Fruit fly (Drosophila melanogaster) whole organism, embryonic: ENCODE results near the gene CG15894.

ENCODE experiments used
- Adf1 ChIP-seq: fragments of 200-800 bp; sonication (Bioruptor generic); IDR thresholded peaks from 2 replicates; pipeline ENCODE4 v1.3.6; 2022; ENCODE audit warnings: missing biosample characterization, missing genetic modification characterization
- C15 ChIP-seq: fragments of 200-800 bp; sonication (Bioruptor generic); IDR thresholded peaks from 3 replicates; pipeline ENCODE4 v1.3.6; 2022; ENCODE audit warnings: missing biosample characterization, missing genetic modification characterization
- CG10209 ChIP-seq: fragments of 200-800 bp; sonication (Bioruptor generic); optimal IDR thresholded peaks from 3 replicates; lab custom pipeline; 2017; ENCODE audit warnings: missing biosample characterization, mild to moderate bottlenecking, missing genetic modification characterization, missing genetic modification reagents
- CG11504 ChIP-seq: fragments of 200-800 bp; sonication (Bioruptor generic); optimal IDR thresholded peaks from 3 replicates; lab custom pipeline; 2019; ENCODE audit warnings: missing biosample characterization, mild to moderate bottlenecking, missing genetic modification characterization, moderate library complexity
- CG11560 ChIP-seq: fragments of 200-800 bp; sonication (Bioruptor generic); IDR thresholded peaks from 3 replicates; pipeline ENCODE4 v1.3.6; 2022; ENCODE audit warnings: missing biosample characterization, missing genetic modification characterization
- CG14667 ChIP-seq: fragments of 200-800 bp; sonication (Bioruptor generic); IDR thresholded peaks from 2 replicates; pipeline ENCODE4 v1.3.6; 2022; ENCODE audit warnings: missing biosample characterization, missing genetic modification characterization
- CG15479 ChIP-seq: fragments of 200-800 bp; sonication (Bioruptor generic); optimal IDR thresholded peaks from 3 replicates; lab custom pipeline; 2019; ENCODE audit warnings: missing biosample characterization, mild to moderate bottlenecking, missing genetic modification characterization, moderate library complexity
- CG16815 ChIP-seq: fragments of 200-800 bp; sonication (Bioruptor generic); optimal IDR thresholded peaks from 3 replicates; lab custom pipeline; 2017; ENCODE audit warnings: missing biosample characterization, mild to moderate bottlenecking, missing genetic modification characterization
- CG17912 ChIP-seq: fragments of 200-800 bp; sonication (Bioruptor generic); optimal IDR thresholded peaks from 2 replicates; lab custom pipeline; 2018; ENCODE audit warnings: missing biosample characterization, mild to moderate bottlenecking, missing genetic modification characterization
- CG31224 ChIP-seq: fragments of 200-800 bp; sonication (Bioruptor generic); IDR thresholded peaks from 2 replicates; pipeline ENCODE4 v1.3.6; 2022; ENCODE audit warnings: missing biosample characterization, missing genetic modification characterization
- CG3407 ChIP-seq: fragments of 200-800 bp; sonication (Bioruptor generic); optimal IDR thresholded peaks from 2 replicates; lab custom pipeline; 2018; ENCODE audit warnings: missing biosample characterization, mild to moderate bottlenecking, missing genetic modification characterization
- CG4404 ChIP-seq: fragments of 200-800 bp; sonication (Bioruptor generic); IDR thresholded peaks from 2 replicates; pipeline ENCODE4 v1.3.6; 2022; ENCODE audit warnings: missing biosample characterization, missing genetic modification characterization
- CG6689 ChIP-seq: fragments of 200-800 bp; sonication (Bioruptor generic); IDR thresholded peaks from 2 replicates; pipeline ENCODE4 v1.3.6; 2022; ENCODE audit warnings: missing biosample characterization, missing genetic modification characterization
- CG7928 ChIP-seq: fragments of 200-800 bp; sonication (Bioruptor generic); optimal IDR thresholded peaks from 2 replicates; lab custom pipeline; 2017; ENCODE audit warnings: missing biosample characterization, mild to moderate bottlenecking, missing genetic modification characterization
- CG8290 ChIP-seq, 3 experiments: fragments of 200-800 bp; sonication (Bioruptor generic); optimal IDR thresholded peaks; 2 replicates each; lab custom pipeline; 2016 to 2019; ENCODE audit warnings: missing biosample characterization in 3 of 3, missing genetic modification characterization in 3 of 3, mild to moderate bottlenecking in 2 of 3, moderate library complexity in 1 of 3
- CG9609 ChIP-seq: fragments of 200-800 bp; sonication (Bioruptor generic); optimal IDR thresholded peaks from 3 replicates; lab custom pipeline; 2016; ENCODE audit warnings: missing biosample characterization, missing genetic modification characterization
- CTCF ChIP-seq: fragments of 200-800 bp; sonication (Bioruptor generic); optimal IDR thresholded peaks from 2 replicates; lab custom pipeline; 2017; ENCODE audit warnings: missing biosample characterization, mild to moderate bottlenecking, missing genetic modification characterization, moderate library complexity
- Chrac-16 ChIP-seq: fragments of 200-800 bp; sonication (Bioruptor generic); optimal IDR thresholded peaks from 3 replicates; lab custom pipeline; 2016; ENCODE audit warnings: missing biosample characterization, missing genetic modification characterization
- Deaf1 ChIP-seq: fragments of 200-800 bp; optimal IDR thresholded peaks from 3 replicates; lab custom pipeline; 2019; ENCODE audit warnings: missing biosample characterization, mild to moderate bottlenecking, missing genetic modification characterization, moderate library complexity
- Gsc ChIP-seq: fragments of 200-800 bp; sonication (Bioruptor generic); IDR thresholded peaks from 2 replicates; pipeline ENCODE4 v1.3.6; 2022; ENCODE audit warnings: missing biosample characterization, missing genetic modification characterization
- Hmr ChIP-seq: fragments of 200-800 bp; sonication (Bioruptor generic); optimal IDR thresholded peaks from 3 replicates; lab custom pipeline; 2017; ENCODE audit warnings: mild to moderate bottlenecking, missing biosample characterization, missing genetic modification reagents, missing genetic modification characterization
- MBD-R2 ChIP-seq: fragments of 200-800 bp; sonication (Bioruptor generic); IDR thresholded peaks from 2 replicates; pipeline ENCODE4 v1.3.6; 2022; ENCODE audit warnings: missing biosample characterization, missing genetic modification characterization
- Nf-YB ChIP-seq: fragments of 200-800 bp; sonication (Bioruptor generic); optimal IDR thresholded peaks from 3 replicates; lab custom pipeline; 2019; ENCODE audit warnings: missing biosample characterization, mild to moderate bottlenecking, missing genetic modification characterization, moderate library complexity
- Oli ChIP-seq: fragments of 200-800 bp; sonication (Bioruptor generic); optimal IDR thresholded peaks from 2 replicates; lab custom pipeline; 2018; ENCODE audit warnings: missing biosample characterization, mild to moderate bottlenecking, missing genetic modification characterization, moderate library complexity
- Pdp1 ChIP-seq, 2 experiments: fragments of 200-800 bp; sonication (Bioruptor generic); optimal IDR thresholded peaks; 3 replicates each; lab custom pipeline; 2016; ENCODE audit warnings: missing biosample characterization in 2 of 2, missing genetic modification characterization in 2 of 2, mild to moderate bottlenecking in 1 of 2, moderate library complexity in 1 of 2
- Sry-δ ChIP-seq: fragments of 200-800 bp; sonication (Bioruptor generic); optimal IDR thresholded peaks from 2 replicates; lab custom pipeline; 2016; ENCODE audit warnings: missing biosample characterization, missing genetic modification characterization
- Trl ChIP-seq, 3 experiments: fragments of >200 bp in 2 of 3; fragments of 200-800 bp in 1 of 3; sonication (Bioruptor generic) in 1 of 3; optimal IDR thresholded peaks; 2 replicates in 1 of 3; 3 replicates in 2 of 3; lab custom pipeline; 2016 to 2017; ENCODE audit warnings: missing biosample characterization in 1 of 3, missing genetic modification characterization in 1 of 3
- bowl ChIP-seq: fragments of 200-800 bp; sonication (Bioruptor generic); IDR thresholded peaks from 2 replicates; pipeline ENCODE4 v1.3.6; 2022; ENCODE audit warnings: missing biosample characterization, missing genetic modification characterization
- caup ChIP-seq: fragments of 200-800 bp; sonication (Bioruptor generic); optimal IDR thresholded peaks from 3 replicates; lab custom pipeline; 2017; ENCODE audit warnings: missing biosample characterization, mild to moderate bottlenecking, missing genetic modification characterization, moderate library complexity; ENCODE audit not compliant: severe bottlenecking
- crp ChIP-seq, 2 experiments: fragments of 200-800 bp; sonication (Bioruptor generic); optimal IDR thresholded peaks; 2 replicates in 1 of 2; 3 replicates in 1 of 2; lab custom pipeline; 2017; ENCODE audit warnings: missing biosample characterization in 2 of 2, missing genetic modification characterization in 2 of 2, mild to moderate bottlenecking in 1 of 2, moderate library complexity in 1 of 2
- dimm ChIP-seq: fragments of 200-800 bp; sonication (Bioruptor generic); IDR thresholded peaks from 2 replicates; pipeline ENCODE4 v1.3.6; 2022; ENCODE audit warnings: missing biosample characterization, missing genetic modification characterization
- disco-r ChIP-seq: fragments of 200-800 bp; sonication (Bioruptor generic); optimal IDR thresholded peaks from 2 replicates; lab custom pipeline; 2016; ENCODE audit warnings: missing biosample characterization, missing genetic modification characterization
- fd64A ChIP-seq: fragments of 200-800 bp; sonication (Bioruptor generic); optimal IDR thresholded peaks from 3 replicates; lab custom pipeline; 2018; ENCODE audit warnings: missing biosample characterization, mild to moderate bottlenecking, missing genetic modification characterization
- grau ChIP-seq: fragments of 200-800 bp; optimal IDR thresholded peaks from 3 replicates; lab custom pipeline; 2019; ENCODE audit warnings: missing biosample characterization, mild to moderate bottlenecking, missing genetic modification characterization, moderate library complexity
- ham ChIP-seq: fragments of 200-800 bp; sonication (Bioruptor generic); IDR thresholded peaks from 2 replicates; pipeline ENCODE4 v1.3.6; 2022; ENCODE audit warnings: missing biosample characterization, missing genetic modification characterization
- her ChIP-seq: fragments of 200-800 bp; sonication (Bioruptor generic); optimal IDR thresholded peaks from 2 replicates; lab custom pipeline; 2016; ENCODE audit warnings: missing biosample characterization, missing genetic modification characterization
- knrl ChIP-seq: fragments of 200-800 bp; sonication (Bioruptor generic); IDR thresholded peaks from 3 replicates; pipeline ENCODE4 v1.3.6; 2022; ENCODE audit warnings: missing biosample characterization, missing genetic modification characterization; ENCODE audit not compliant: partially characterized antibody
- lab ChIP-seq: fragments of 200-800 bp; sonication (Bioruptor generic); optimal IDR thresholded peaks from 3 replicates; lab custom pipeline; 2017; ENCODE audit warnings: missing biosample characterization, missing genetic modification characterization, mild to moderate bottlenecking, moderate library complexity, missing genetic modification reagents
- nmo ChIP-seq: fragments of 200-800 bp; sonication (Bioruptor generic); optimal IDR thresholded peaks from 2 replicates; lab custom pipeline; 2018; ENCODE audit warnings: missing biosample characterization, mild to moderate bottlenecking, missing genetic modification characterization, moderate library complexity
- odd ChIP-seq: fragments of 200-800 bp; sonication (Bioruptor generic); optimal IDR thresholded peaks from 2 replicates; lab custom pipeline; 2017; ENCODE audit warnings: missing biosample characterization, mild to moderate bottlenecking, missing genetic modification characterization
- pfk ChIP-seq: fragments of 200-800 bp; sonication (Bioruptor generic); optimal IDR thresholded peaks from 2 replicates; lab custom pipeline; 2018; ENCODE audit warnings: missing biosample characterization, mild to moderate bottlenecking, missing genetic modification characterization, moderate library complexity
- sens ChIP-seq: fragments of 200-800 bp; sonication (Bioruptor generic); peaks from one replicate; lab custom pipeline; 2016; ENCODE audit warnings: missing biosample characterization, missing genetic modification characterization
- shn ChIP-seq: fragments of 200-800 bp; sonication (Bioruptor generic); optimal IDR thresholded peaks from 3 replicates; lab custom pipeline; 2016; ENCODE audit warnings: missing biosample characterization, missing genetic modification characterization
- sug ChIP-seq: fragments of 200-800 bp; optimal IDR thresholded peaks from 2 replicates; lab custom pipeline; 2019; ENCODE audit warnings: missing biosample characterization, mild to moderate bottlenecking, missing genetic modification characterization, moderate library complexity
- tna ChIP-seq: fragments of 200-800 bp; sonication (Bioruptor generic); IDR thresholded peaks from 2 replicates; pipeline ENCODE4 v1.3.6; 2022; ENCODE audit warnings: missing biosample characterization, missing genetic modification characterization; ENCODE audit not compliant: partially characterized antibody
- ttk ChIP-seq: fragments of 200-800 bp; sonication (Bioruptor generic); IDR thresholded peaks from 2 replicates; pipeline ENCODE4 v2.1.2; 2022; ENCODE audit warnings: missing biosample characterization, missing genetic modification characterization
- tx ChIP-seq: fragments of 200-800 bp; sonication (Bioruptor generic); optimal IDR thresholded peaks from 2 replicates; lab custom pipeline; 2016; ENCODE audit warnings: missing biosample characterization, missing genetic modification characterization
- zf30C ChIP-seq: fragments of 200-800 bp; sonication (Bioruptor generic); optimal IDR thresholded peaks from 3 replicates; lab custom pipeline; 2018; ENCODE audit warnings: missing biosample characterization, mild to moderate bottlenecking, missing genetic modification characterization

Gene CG15894

DNA sequence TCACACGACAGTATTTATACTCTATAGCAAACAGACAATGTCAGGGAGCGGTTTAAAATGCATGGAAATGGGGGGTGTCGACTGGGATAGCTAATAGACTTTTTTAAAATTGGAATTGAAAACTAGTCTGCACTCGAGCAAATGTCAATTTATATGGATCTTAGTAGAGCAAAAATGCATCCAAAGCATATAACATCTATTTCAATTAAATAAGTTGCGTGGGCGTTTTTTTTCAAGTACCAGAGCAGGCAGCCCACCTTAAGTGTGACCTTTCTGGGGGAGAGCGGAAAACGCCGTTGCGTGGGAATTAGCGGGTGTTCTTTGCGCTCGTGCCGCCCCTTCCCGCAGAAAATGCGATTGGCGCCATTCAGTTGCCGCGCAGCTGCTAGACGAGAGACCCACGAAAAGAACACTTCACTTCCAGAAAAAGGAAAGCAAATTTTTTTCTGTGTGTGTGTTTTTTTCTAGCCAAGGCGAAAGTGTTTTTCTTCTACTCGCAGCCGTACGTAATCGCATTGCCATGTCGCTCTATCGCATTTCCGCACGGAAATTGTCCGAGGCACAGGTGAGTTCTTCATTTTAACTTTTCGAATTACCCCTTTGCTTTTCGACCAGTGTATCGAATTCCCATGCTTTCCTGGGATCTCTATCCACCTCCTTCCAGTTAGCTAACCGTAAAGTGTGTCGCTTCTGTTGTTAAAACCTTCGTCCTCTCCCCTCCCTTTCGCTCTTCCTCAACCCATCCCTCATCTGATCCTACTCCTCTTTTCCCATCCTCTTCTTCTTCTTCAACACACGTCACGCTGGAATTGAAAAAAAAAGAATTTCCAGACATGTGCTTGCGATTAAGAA lies 43.1 kb downstream of the CG15894 start (continued):
- no peak for TF ChIP-seq Trl (optimal IDR thresholded peaks at IDR 0.05; lab: Kevin White, UChicago)
- TF ChIP-seq Trl (GFP tag; optimal IDR thresholded peaks at IDR 0.05; lab: Kevin White, UChicago), result no peak
- TF ChIP-seq shn (GFP tag; lab: Kevin White, UChicago), result no peak
- peak; percentile 74 for TF ChIP-seq lab
- no peak for TF ChIP-seq ham (GFP tag; lab: Robert Waterston, UW)
- no peak for TF ChIP-seq CG9609 (GFP tag; lab: Kevin White, UChicago)
- no peak for TF ChIP-seq disco-r (GFP tag; lab: Kevin White, UChicago)
- no peak for TF ChIP-seq odd (GFP tag; lab: Kevin White, UChicago)
- no peak for TF ChIP-seq CG3407 (GFP tag; lab: Kevin White, UChicago)
- TF ChIP-seq CG6689 (GFP tag; lab: Robert Waterston, UW), result 0 out of 2 replicates have a peak, but pooled peaks have one; percentile 18
- no peak for TF ChIP-seq fd64A (GFP tag; lab: Kevin White, UChicago)
- peak; percentile 61 for TF ChIP-seq Adf1 (GFP tag; lab: Robert Waterston, UW)
- no peak for TF ChIP-seq Gsc (GFP tag; lab: Robert Waterston, UW)
- TF ChIP-seq CG7928, result peak; percentile 24
- TF ChIP-seq CG14667 (GFP tag; lab: Robert Waterston, UW), result no peak
- peak; percentile 25 for TF ChIP-seq sug (tag; lab: Kevin White, UChicago)
- TF ChIP-seq MBD-R2 (GFP tag; lab: Robert Waterston, UW), result 0 out of 2 replicates have a peak, but pooled peaks have one; percentile 24
- no peak for TF ChIP-seq CG17912 (GFP tag; lab: Kevin White, UChicago)
- peak; percentile 93 for TF ChIP-seq zf30C
- no peak for TF ChIP-seq CG11560 (tag; lab: Robert Waterston, UW)
- TF ChIP-seq CG11504 (tag; lab: Kevin White, UChicago), result peak; percentile 19
- TF ChIP-seq tna (GFP tag; lab: Robert Waterston, UW), result no peak
- no peak for TF ChIP-seq CG16815 (GFP tag; lab: Kevin White, UChicago)
- TF ChIP-seq crp (GFP tag; optimal IDR thresholded peaks at IDR 0.05; lab: Kevin White, UChicago), result peak in 1 of 2 experiments; percentile 18
- peak; percentile 49 for TF ChIP-seq nmo (GFP tag; lab: Kevin White, UChicago)
- peak; percentile 48 for TF ChIP-seq Sry-δ
- no peak for TF ChIP-seq Oli (tag; lab: Kevin White, UChicago)
- TF ChIP-seq grau (tag; lab: Kevin White, UChicago), result peak; percentile 30
- no peak for TF ChIP-seq bowl
- TF ChIP-seq CG8290 (GFP tag; optimal IDR thresholded peaks at IDR 0.05; lab: Kevin White, UChicago), result no peak
- TF ChIP-seq CG8290 (tag; optimal IDR thresholded peaks at IDR 0.05; lab: Kevin White, UChicago), result peak in 1 of 2 experiments; percentile 71
- peak; percentile 55 for TF ChIP-seq CTCF
- no peak for TF ChIP-seq CG31224 (GFP tag; lab: Robert Waterston, UW)
- no peak for TF ChIP-seq CG4404 (GFP tag; lab: Robert Waterston, UW)
- TF ChIP-seq ttk (GFP tag; lab: Robert Waterston, UW), result no peak
- peak; percentile 46 for TF ChIP-seq caup (GFP tag; lab: Kevin White, UChicago)
- peak; percentile 39 for TF ChIP-seq her (GFP tag; lab: Kevin White, UChicago)
- peak; percentile 20 for TF ChIP-seq CG15479 (GFP tag; lab: Kevin White, UChicago)
- TF ChIP-seq Chrac-16 (GFP tag; lab: Kevin White, UChicago), result no peak
- peak; percentile 34; the same call in 1 of the 3 replicates for TF ChIP-seq knrl (GFP tag; lab: Robert Waterston, UW)
- no peak for TF ChIP-seq Deaf1 (tag; lab: Kevin White, UChicago)
- TF ChIP-seq Pdp1 (GFP tag; optimal IDR thresholded peaks at IDR 0.05; lab: Kevin White, UChicago), result peak in 1 of 2 experiments; percentile 27
- peak; percentile 55 for TF ChIP-seq Hmr (GFP tag; lab: Kevin White, UChicago)
- 0 out of 3 replicates have a peak, but pooled peaks have one; percentile 26 for TF ChIP-seq C15 (GFP tag; lab: Robert Waterston, UW)
- TF ChIP-seq sens (GFP tag; lab: Kevin White, UChicago), result peak; percentile 35
- peak; percentile 10 for TF ChIP-seq tx (GFP tag; lab: Kevin White, UChicago)
- no peak for TF ChIP-seq pfk (GFP tag; lab: Kevin White, UChicago)
- peak; percentile 9 for TF ChIP-seq CG10209 (GFP tag; lab: Kevin White, UChicago)
- no peak for TF ChIP-seq dimm (GFP tag; lab: Robert Waterston, UW)
- no peak for TF ChIP-seq Nf-YB (GFP tag; lab: Kevin White, UChicago)
